Fruit fly (Drosophila melanogaster): Measurements from ENCODE around the gene HemK2.

Gene HemK2

DNA sequence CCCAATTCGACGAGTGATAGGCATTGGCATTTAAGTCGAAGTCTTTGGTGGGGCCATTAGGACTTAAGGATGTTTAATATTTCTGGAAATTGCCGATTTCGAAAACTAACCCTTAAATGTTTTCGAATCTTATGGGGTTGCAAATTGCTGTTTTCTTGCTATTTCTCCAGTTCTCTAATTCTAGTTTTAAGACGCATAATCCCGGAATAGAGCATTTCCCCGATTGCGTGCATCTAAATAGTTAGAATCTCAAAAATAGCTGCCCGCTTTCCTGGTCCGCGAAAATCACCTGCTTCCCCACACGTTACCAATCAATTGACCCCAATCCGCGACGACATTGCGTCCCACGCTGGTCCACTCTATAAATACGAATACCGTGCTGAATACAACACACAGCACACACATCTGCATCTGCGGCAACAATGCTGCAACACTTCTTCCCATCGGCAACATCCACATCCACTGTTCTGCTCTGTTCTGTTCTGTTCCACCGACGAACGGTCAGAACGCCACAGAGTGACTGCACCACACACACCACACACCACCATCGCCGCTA lies 7.5 kb downstream of the HemK2 start, which contains the start of gene Bacc:
Gene Bacc (plus strand): TSS at position 542 of the 556 bp plus-strand sequence.
- TF ChIP-seq psq (optimal IDR thresholded peaks at IDR 0.05) (no peak), usp (GFP tag; optimal IDR thresholded peaks at IDR 0.05) (no peak), Dll (optimal IDR thresholded peaks at IDR 0.05) (no peak), CG8478 (optimal IDR thresholded peaks at IDR 0.05) (no peak), EcR (GFP tag; optimal IDR thresholded peaks at IDR 0.05) (no peak), pan (optimal IDR thresholded peaks at IDR 0.05) (no peak)

- TF ChIP-seq pan (optimal IDR thresholded peaks at IDR 0.05) (no peak), CG8478 (optimal IDR thresholded peaks at IDR 0.05) (no peak), usp (GFP tag; optimal IDR thresholded peaks at IDR 0.05) (no peak), EcR (GFP tag; optimal IDR thresholded peaks at IDR 0.05) (no peak), psq (optimal IDR thresholded peaks at IDR 0.05) (no peak), Dll (optimal IDR thresholded peaks at IDR 0.05) (peak; percentile 32)
Measured at dm6 chr2L:2751085-2751710, 8.3 kb downstream of the HemK2 start.

DNA sequence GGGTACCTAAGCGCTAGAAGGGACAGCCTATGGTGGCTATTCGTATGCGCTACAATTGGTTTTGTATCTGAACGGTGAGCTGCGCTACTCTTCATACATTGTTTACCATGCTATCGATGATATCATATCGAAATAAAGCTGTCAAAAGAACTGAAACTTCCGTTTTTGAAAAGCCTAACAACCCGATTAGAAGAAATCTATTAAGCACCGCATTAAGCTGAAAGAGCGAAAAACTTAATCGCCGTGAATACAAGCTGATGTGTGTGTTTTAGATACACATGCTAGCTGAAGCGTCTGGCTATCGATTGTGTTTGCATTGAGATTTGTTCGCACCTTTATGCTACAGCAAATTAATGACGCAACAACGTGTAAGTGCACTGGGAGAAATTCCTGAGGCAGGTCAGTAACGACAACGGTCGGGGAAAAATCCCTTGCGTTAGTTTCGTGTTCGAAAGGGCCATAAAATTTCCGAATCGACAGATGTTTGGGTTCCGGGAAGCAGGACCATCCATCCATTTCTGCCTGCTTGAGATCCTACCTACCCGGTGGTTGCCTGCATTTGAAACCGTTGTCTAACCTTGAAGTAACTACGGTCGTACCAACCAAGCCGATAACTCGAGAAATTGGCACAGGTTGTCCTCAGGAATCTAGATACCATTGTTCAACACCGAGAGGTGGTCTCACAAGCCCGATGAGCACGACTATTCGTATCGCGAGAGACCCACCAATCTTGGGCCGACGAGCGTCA lies 9.0 kb downstream of the HemK2 start:
- TF ChIP-seq EcR (GFP tag; optimal IDR thresholded peaks at IDR 0.05) (no peak), psq (optimal IDR thresholded peaks at IDR 0.05) (no peak), Dll (optimal IDR thresholded peaks at IDR 0.05) (no peak), pan (optimal IDR thresholded peaks at IDR 0.05) (no peak), CG8478 (optimal IDR thresholded peaks at IDR 0.05) (no peak), usp (GFP tag; optimal IDR thresholded peaks at IDR 0.05) (no peak)

dm6 chr2L:2749144-2749766 lies 10.2 kb downstream of the HemK2 start:
- TF ChIP-seq usp (GFP tag; optimal IDR thresholded peaks at IDR 0.05) (no peak), CG8478 (optimal IDR thresholded peaks at IDR 0.05) (no peak), EcR (GFP tag; optimal IDR thresholded peaks at IDR 0.05) (no peak), psq (optimal IDR thresholded peaks at IDR 0.05) (no peak), pan (optimal IDR thresholded peaks at IDR 0.05) (no peak), Dll (optimal IDR thresholded peaks at IDR 0.05) (peak; percentile 15)

DNA sequence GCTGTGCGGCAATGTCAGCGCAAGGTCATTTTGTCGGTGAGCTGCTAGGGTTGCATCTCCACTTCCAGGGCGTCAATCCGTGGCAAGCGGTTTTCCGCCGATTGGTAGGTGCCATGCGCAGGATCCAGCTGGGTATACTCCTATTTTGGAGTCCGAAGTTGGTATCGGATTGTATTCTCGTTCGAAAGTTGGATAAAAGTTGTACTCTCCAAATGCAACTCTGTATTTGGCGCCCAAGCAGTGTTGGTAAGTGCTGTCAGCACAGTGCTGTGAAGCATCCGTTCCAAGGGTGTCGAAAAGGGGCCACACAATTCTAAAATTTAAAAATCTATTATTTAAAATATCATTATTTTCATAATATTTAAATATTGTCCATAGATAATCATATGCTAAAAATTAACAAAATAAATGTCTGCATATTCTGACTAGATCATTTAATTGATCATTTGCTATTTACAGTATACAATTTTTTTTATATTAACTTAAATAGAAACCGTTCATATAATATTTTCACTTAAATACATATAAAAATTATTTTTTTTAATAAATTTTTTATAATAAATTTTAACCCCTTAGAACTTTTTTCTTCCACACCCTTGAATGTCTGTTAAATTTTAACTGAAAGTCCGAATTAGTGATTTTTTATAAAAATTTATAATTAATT lies 10.9 kb downstream of the HemK2 start:
- TF ChIP-seq CG8478 (optimal IDR thresholded peaks at IDR 0.05) (no peak), usp (GFP tag; optimal IDR thresholded peaks at IDR 0.05) (no peak), pan (optimal IDR thresholded peaks at IDR 0.05) (no peak), Dll (optimal IDR thresholded peaks at IDR 0.05) (no peak), EcR (GFP tag; optimal IDR thresholded peaks at IDR 0.05) (no peak), psq (optimal IDR thresholded peaks at IDR 0.05) (no peak)

- TF ChIP-seq psq (optimal IDR thresholded peaks at IDR 0.05), result no peak
Measured at dm6 chr2L:2744852-2745251, 14.6 kb downstream of the HemK2 start, which contains the start of the genes CG9961 and Cwc25. TSS of gene CG9961 (minus strand) at chr2L:2744934. TSS of gene Cwc25 (plus strand) at chr2L:2745098.

DNA sequence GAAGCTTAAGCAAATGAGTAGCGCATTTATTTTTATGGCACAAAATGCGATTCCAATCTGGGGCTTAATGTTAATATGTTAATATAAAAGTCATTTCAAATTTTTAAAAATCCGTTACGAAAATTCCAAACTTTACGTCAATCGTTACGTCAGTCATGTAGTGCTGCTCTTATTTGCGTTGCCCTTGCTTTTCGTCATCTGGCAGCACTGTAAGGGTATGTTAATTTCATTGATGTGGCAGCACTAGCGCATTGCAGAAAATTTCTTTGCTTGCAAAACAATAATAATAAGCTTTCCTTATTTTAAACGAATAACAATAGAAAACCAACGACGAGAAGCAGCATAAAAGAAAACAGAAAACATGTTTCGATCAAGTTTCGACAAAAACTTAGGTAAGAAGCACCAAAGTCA lies 19.7 kb downstream of the HemK2 start, which contains the start of gene Hrs:
Gene Hrs (plus strand): TSS at position 167 of the 411 bp plus-strand sequence.
- TF ChIP-seq pan (optimal IDR thresholded peaks at IDR 0.05) (no peak), psq (optimal IDR thresholded peaks at IDR 0.05) (no peak), EcR (GFP tag; optimal IDR thresholded peaks at IDR 0.05) (no peak), Dll (optimal IDR thresholded peaks at IDR 0.05) (no peak), CG8478 (optimal IDR thresholded peaks at IDR 0.05) (no peak), usp (GFP tag; optimal IDR thresholded peaks at IDR 0.05) (no peak)

dm6 chr2L:2737561-2737960 lies 21.9 kb downstream of the HemK2 start:
- TF ChIP-seq Dll (optimal IDR thresholded peaks at IDR 0.05), result no peak
- TF ChIP-seq pan (optimal IDR thresholded peaks at IDR 0.05), result no peak
- no peak for TF ChIP-seq EcR (GFP tag; optimal IDR thresholded peaks at IDR 0.05)
- no peak for TF ChIP-seq CG8478 (optimal IDR thresholded peaks at IDR 0.05)
- no peak for TF ChIP-seq psq (optimal IDR thresholded peaks at IDR 0.05)
- TF ChIP-seq usp (GFP tag; optimal IDR thresholded peaks at IDR 0.05), result no peak

dm6 chr2L:2735539-2735938 lies 23.9 kb downstream of the HemK2 start:
- TF ChIP-seq pan (optimal IDR thresholded peaks at IDR 0.05) (no peak), usp (GFP tag; optimal IDR thresholded peaks at IDR 0.05) (no peak), EcR (GFP tag; optimal IDR thresholded peaks at IDR 0.05) (no peak), Dll (optimal IDR thresholded peaks at IDR 0.05) (no peak), CG8478 (optimal IDR thresholded peaks at IDR 0.05) (no peak), psq (optimal IDR thresholded peaks at IDR 0.05) (no peak)

- TF ChIP-seq psq (optimal IDR thresholded peaks at IDR 0.05) (no peak), CG8478 (optimal IDR thresholded peaks at IDR 0.05) (no peak), EcR (GFP tag; optimal IDR thresholded peaks at IDR 0.05) (no peak), pan (optimal IDR thresholded peaks at IDR 0.05) (no peak), usp (GFP tag; optimal IDR thresholded peaks at IDR 0.05) (no peak), Dll (optimal IDR thresholded peaks at IDR 0.05) (no peak)
Measured at dm6 chr2L:2734946-2735345, 24.5 kb downstream of the HemK2 start.

DNA sequence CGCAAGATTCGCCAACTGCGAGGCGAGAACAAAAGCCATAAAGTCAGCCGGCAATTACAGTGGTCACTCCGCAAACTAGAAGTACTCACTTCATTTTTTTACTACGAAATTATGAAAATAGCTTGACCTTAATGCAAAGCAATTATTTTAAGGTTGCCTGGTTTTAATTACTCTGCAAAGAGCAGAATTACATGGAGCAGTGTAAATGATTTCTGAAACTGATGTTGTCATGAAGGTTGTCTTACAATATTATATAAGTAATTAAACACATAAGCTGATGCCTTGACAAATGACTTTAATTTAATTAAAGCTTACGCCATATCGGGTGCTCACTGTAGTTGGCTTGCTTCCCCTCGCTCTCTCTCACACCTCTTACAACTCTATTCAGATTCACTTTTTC lies 25.3 kb downstream of the HemK2 start:
- TF ChIP-seq EcR (GFP tag; optimal IDR thresholded peaks at IDR 0.05) (no peak), Dll (optimal IDR thresholded peaks at IDR 0.05) (no peak), CG8478 (optimal IDR thresholded peaks at IDR 0.05) (no peak), usp (GFP tag; optimal IDR thresholded peaks at IDR 0.05) (no peak), psq (optimal IDR thresholded peaks at IDR 0.05) (no peak), pan (optimal IDR thresholded peaks at IDR 0.05) (no peak)

Data from whole organism.